Worm (Caenorhabditis elegans): ENCODE data around the gene lgg-2.

The lgg-2 gene

ce11 chrIV:10950363-10951214 lies 14.9 kb upstream of the lgg-2 start:
- no peak for TF ChIP-seq ttx-3 (tag; optimal IDR thresholded peaks at IDR 0.05)
- TF ChIP-seq ceh-45 (GFP tag; IDR thresholded peaks at IDR 0.05), result no peak
- TF ChIP-seq syd-9 (tag; optimal IDR thresholded peaks at IDR 0.05), result no peak
- TF ChIP-seq dmd-4 (tag; optimal IDR thresholded peaks at IDR 0.05; ENCODE audit: borderline replicate concordance), result no peak
- no peak for TF ChIP-seq pax-1 (tag; optimal IDR thresholded peaks at IDR 0.05)
- no peak for TF ChIP-seq ceh-19 (GFP tag; optimal IDR thresholded peaks at IDR 0.05)

- TF ChIP-seq ceh-6 (GFP tag; optimal IDR thresholded peaks at IDR 0.05), result no peak
- no peak for TF ChIP-seq lin-11 (tag; optimal IDR thresholded peaks at IDR 0.05)
- TF ChIP-seq che-1 (tag; optimal IDR thresholded peaks at IDR 0.05), result no peak
- TF ChIP-seq ceh-45 (GFP tag; IDR thresholded peaks at IDR 0.05), result no peak
- TF ChIP-seq unc-55 (GFP tag; optimal IDR thresholded peaks at IDR 0.05), result no peak
- TF ChIP-seq tbx-7 (tag; optimal IDR thresholded peaks at IDR 0.05), result no peak
- no peak for TF ChIP-seq ceh-34 (tag; optimal IDR thresholded peaks at IDR 0.05)
- no peak for TF ChIP-seq ets-4 (tag; optimal IDR thresholded peaks at IDR 0.05)
- TF ChIP-seq hlh-30 (tag; optimal IDR thresholded peaks at IDR 0.05; ENCODE audit: insufficient read depth), result no peak
- no peak for TF ChIP-seq syd-9 (tag; optimal IDR thresholded peaks at IDR 0.05)
- TF ChIP-seq npax-4 (tag; optimal IDR thresholded peaks at IDR 0.05), result no peak
- no peak for TF ChIP-seq pros-1 (tag; optimal IDR thresholded peaks at IDR 0.05)
- no peak for TF ChIP-seq nfya-1 (tag; optimal IDR thresholded peaks at IDR 0.05)
- no peak for TF ChIP-seq ceh-14 (tag; optimal IDR thresholded peaks at IDR 0.05)
- TF ChIP-seq ceh-48 (tag; optimal IDR thresholded peaks at IDR 0.05), result no peak
- no peak for TF ChIP-seq ztf-16 (tag; optimal IDR thresholded peaks at IDR 0.05)
- no peak for TF ChIP-seq hlh-8 (tag; optimal IDR thresholded peaks at IDR 0.05)
Observed at ce11 chrIV:10949510-10949909, 13.8 kb upstream of the lgg-2 start, which contains the start of gene nsph-3.1. TSS of gene nsph-3.1 (plus strand) at chrIV:10949810.

ce11 chrIV:10948797-10949196 lies 13.1 kb upstream of the lgg-2 start, which contains the start of gene Y69E1A.1:
TSS of gene Y69E1A.1 (minus strand) at chrIV:10948897.
- TF ChIP-seq ceh-34 (tag; optimal IDR thresholded peaks at IDR 0.05), result no peak
- TF ChIP-seq lin-11 (tag; optimal IDR thresholded peaks at IDR 0.05), result no peak
- TF ChIP-seq ets-4 (tag; optimal IDR thresholded peaks at IDR 0.05), result no peak
- TF ChIP-seq ceh-18 (tag; optimal IDR thresholded peaks at IDR 0.05), result no peak
- TF ChIP-seq pqm-1 (tag; optimal IDR thresholded peaks at IDR 0.05), result no peak
- no peak for TF ChIP-seq hlh-8 (tag; optimal IDR thresholded peaks at IDR 0.05)
- TF ChIP-seq rnt-1 (tag; optimal IDR thresholded peaks at IDR 0.05), result no peak
- no peak for TF ChIP-seq fax-1 (tag; optimal IDR thresholded peaks at IDR 0.05)
- TF ChIP-seq pag-3 (tag; optimal IDR thresholded peaks at IDR 0.05; ENCODE audit: borderline replicate concordance), result no peak
- no peak for TF ChIP-seq dve-1 (tag; optimal IDR thresholded peaks at IDR 0.05)
- TF ChIP-seq sox-4 (tag; optimal IDR thresholded peaks at IDR 0.05), result no peak
- no peak for TF ChIP-seq ama-1 (optimal IDR thresholded peaks at IDR 0.05)

- TF ChIP-seq ztf-16 (tag; optimal IDR thresholded peaks at IDR 0.05), result no peak
- TF ChIP-seq ama-1 (optimal IDR thresholded peaks at IDR 0.05), result no peak
- TF ChIP-seq sox-4 (tag; optimal IDR thresholded peaks at IDR 0.05), result no peak
- no peak for TF ChIP-seq hlh-13 (GFP tag; optimal IDR thresholded peaks at IDR 0.05)
- no peak for TF ChIP-seq lim-6 (tag; optimal IDR thresholded peaks at IDR 0.05)
- TF ChIP-seq pag-3 (tag; optimal IDR thresholded peaks at IDR 0.05; ENCODE audit: borderline replicate concordance), result no peak
- no peak for TF ChIP-seq syd-9 (tag; optimal IDR thresholded peaks at IDR 0.05)
- TF ChIP-seq tbx-2 (tag; optimal IDR thresholded peaks at IDR 0.05), result peak; percentile 18
- peak; percentile 98 for TF ChIP-seq ceh-48 (tag; optimal IDR thresholded peaks at IDR 0.05)
- TF ChIP-seq pax-1 (tag; optimal IDR thresholded peaks at IDR 0.05), result no peak
- TF ChIP-seq ceh-31 (tag; optimal IDR thresholded peaks at IDR 0.05), result peak; percentile 78
- no peak for TF ChIP-seq elt-4 (tag; optimal IDR thresholded peaks at IDR 0.05)
- peak; percentile 52 for TF ChIP-seq nfya-1 (tag; optimal IDR thresholded peaks at IDR 0.05)
- TF ChIP-seq unc-55 (GFP tag; optimal IDR thresholded peaks at IDR 0.05), result peak; percentile 13
- TF ChIP-seq gmeb-2 (tag; optimal IDR thresholded peaks at IDR 0.05), result no peak
- peak; percentile 99 for TF ChIP-seq unc-42 (tag; optimal IDR thresholded peaks at IDR 0.05)
- no peak for TF ChIP-seq unc-3 (GFP tag; conservative IDR thresholded peaks at IDR 0.05)
- TF ChIP-seq unc-3 (tag; optimal IDR thresholded peaks at IDR 0.05), result no peak
- TF ChIP-seq hlh-30 (tag; optimal IDR thresholded peaks at IDR 0.05; ENCODE audit: insufficient read depth), result peak; percentile 56
Observed at ce11 chrIV:10936906-10937540, 1.3 kb upstream of the lgg-2 start, which contains the start of gene fic-1. TSS of gene fic-1 (plus strand) at chrIV:10937454.

All from whole organism, late embryonic.